Fruit fly (Drosophila melanogaster) whole organism, wandering third instar larva: ENCODE measurements around the gene CG13252.

ENCODE experiments used
- CG32264 ChIP-seq: fragments of 200-800 bp; sonication (Bioruptor generic); optimal IDR thresholded peaks from 2 replicates; lab custom pipeline; 2016; ENCODE audit warnings: missing biosample characterization, missing genetic modification characterization
- CG9705 ChIP-seq: fragments of 200-800 bp; sonication (Bioruptor generic); optimal IDR thresholded peaks from 2 replicates; lab custom pipeline; 2018; ENCODE audit warnings: missing biosample characterization, mild to moderate bottlenecking, missing genetic modification characterization
- CrebA ChIP-seq: fragments of 200-800 bp; sonication (Bioruptor generic); optimal IDR thresholded peaks from 2 replicates; lab custom pipeline; 2016; ENCODE audit warnings: missing biosample characterization, mild to moderate bottlenecking, missing genetic modification characterization, borderline replicate concordance
- Dfd ChIP-seq: fragments of >200 bp; optimal IDR thresholded peaks from 2 replicates; lab custom pipeline; 2017; ENCODE audit warnings: missing biosample characterization, missing genetic modification characterization
- Dif ChIP-seq: fragments of 200-275, 200-300 bp; sonication (Bioruptor generic); optimal IDR thresholded peaks from 2 replicates; lab custom pipeline; 2018; ENCODE audit warnings: missing biosample characterization, missing genetic modification characterization; ENCODE audit not compliant: partially characterized antibody
- GATAd ChIP-seq: sonication (Bioruptor generic); optimal IDR thresholded peaks from 2 replicates; lab custom pipeline; 2016; ENCODE audit warnings: missing biosample characterization, missing genetic modification characterization
- HLH106 ChIP-seq: fragments of 200-800 bp; optimal IDR thresholded peaks from 3 replicates; lab custom pipeline; 2019; ENCODE audit warnings: missing biosample characterization, mild to moderate bottlenecking, missing genetic modification characterization, moderate library complexity
- Hnf4 ChIP-seq: fragments of 200-800 bp; sonication (Bioruptor generic); optimal IDR thresholded peaks from 2 replicates; lab custom pipeline; 2016; ENCODE audit warnings: missing biosample characterization, mild to moderate bottlenecking, missing genetic modification characterization
- Hr78 ChIP-seq: fragments of >200 bp; optimal IDR thresholded peaks from 2 replicates; lab custom pipeline; 2017; ENCODE audit warnings: missing biosample characterization, missing genetic modification characterization
- Hr83 ChIP-seq: fragments of 200-300 bp; sonication (Bioruptor generic); optimal IDR thresholded peaks from 2 replicates; lab custom pipeline; 2016; ENCODE audit warnings: missing biosample characterization, mild to moderate bottlenecking, missing genetic modification characterization, moderate library complexity; ENCODE audit not compliant: poor library complexity, severe bottlenecking
- Jra ChIP-seq: sonication (Bioruptor generic); optimal IDR thresholded peaks from 2 replicates; lab custom pipeline; 2016; ENCODE audit warnings: missing biosample characterization, missing genetic modification characterization
- Mio ChIP-seq: sonication (Bioruptor generic); optimal IDR thresholded peaks from 2 replicates; lab custom pipeline; 2016; ENCODE audit warnings: missing biosample characterization, missing genetic modification characterization
- Myc ChIP-seq: fragments of >200 bp; optimal IDR thresholded peaks from 2 replicates; lab custom pipeline; 2017
- N ChIP-seq: fragments of >200 bp; optimal IDR thresholded peaks from 2 replicates; lab custom pipeline; 2018; ENCODE audit warnings: missing biosample characterization, missing external identifiers, missing genetic modification characterization
- OdsH ChIP-seq: fragments of 200-800 bp; sonication (Bioruptor generic); optimal IDR thresholded peaks from 2 replicates; lab custom pipeline; 2016; ENCODE audit warnings: missing biosample characterization, mild to moderate bottlenecking, missing genetic modification characterization
- Rel ChIP-seq, 2 experiments: fragments of 200-800 bp; sonication (Bioruptor generic) in 1 of 2; optimal IDR thresholded peaks; 2 replicates in 1 of 2; 3 replicates in 1 of 2; lab custom pipeline; 2016 to 2019; ENCODE audit warnings: mild to moderate bottlenecking in 2 of 2, missing biosample characterization in 2 of 2, missing genetic modification characterization in 2 of 2, moderate library complexity in 1 of 2
- Sp1 ChIP-seq: fragments of 200-800 bp; sonication (Bioruptor generic); optimal IDR thresholded peaks from 3 replicates; lab custom pipeline; 2019; ENCODE audit warnings: missing biosample characterization, mild to moderate bottlenecking, missing genetic modification characterization, moderate library complexity
- br ChIP-seq: fragments of 200-800 bp; sonication (Bioruptor generic); optimal IDR thresholded peaks from 2 replicates; lab custom pipeline; 2016; ENCODE audit warnings: missing biosample characterization, missing genetic modification characterization
- brk ChIP-seq: fragments of 200-800 bp; sonication (Bioruptor generic); optimal IDR thresholded peaks from 2 replicates; lab custom pipeline; 2016; ENCODE audit warnings: missing biosample characterization, mild to moderate bottlenecking, missing genetic modification characterization
- dl ChIP-seq, 2 experiments: fragments of 175-275, 200-275 bp in 1 of 2; fragments of 200-275 bp in 1 of 2; sonication (Bioruptor generic); optimal IDR thresholded peaks; lab custom pipeline; 2018; ENCODE audit warnings: mild to moderate bottlenecking in 2 of 2, missing biosample characterization in 2 of 2, missing genetic modification characterization in 2 of 2, moderate library complexity in 2 of 2; ENCODE audit not compliant: partially characterized antibody in 2 of 2, insufficient read depth in 1 of 2
- dmrt93B ChIP-seq: fragments of 200-800 bp; sonication (Bioruptor generic); optimal IDR thresholded peaks from 2 replicates; lab custom pipeline; 2018; ENCODE audit warnings: missing biosample characterization, mild to moderate bottlenecking, missing genetic modification characterization
- ey ChIP-seq: fragments of 200-800 bp; sonication (Bioruptor generic); optimal IDR thresholded peaks from 2 replicates; lab custom pipeline; 2016; ENCODE audit warnings: missing biosample characterization, missing genetic modification characterization
- foxo ChIP-seq, 2 experiments: fragments of 200-800 bp; sonication (Bioruptor generic); optimal IDR thresholded peaks; 2 replicates in 1 of 2; 3 replicates in 1 of 2; lab custom pipeline; 2016 to 2017; ENCODE audit warnings: missing biosample characterization in 2 of 2, missing genetic modification characterization in 2 of 2
- h ChIP-seq: fragments of 200-800 bp; sonication (Bioruptor generic); optimal IDR thresholded peaks from 3 replicates; lab custom pipeline; 2016; ENCODE audit warnings: missing biosample characterization, mild to moderate bottlenecking, missing genetic modification characterization
- jim ChIP-seq: fragments of 175-275, 200-325 bp; sonication (Bioruptor generic); optimal IDR thresholded peaks from 2 replicates; lab custom pipeline; 2016; ENCODE audit warnings: missing biosample characterization, mild to moderate bottlenecking, missing genetic modification characterization
- lola ChIP-seq: fragments of >200 bp; optimal IDR thresholded peaks from 2 replicates; lab custom pipeline; 2017; ENCODE audit warnings: missing biosample characterization, missing genetic modification characterization
- pan ChIP-seq: fragments of >200 bp; optimal IDR thresholded peaks from 2 replicates; lab custom pipeline; 2017
- psq ChIP-seq: fragments of 200-800 bp; sonication (Bioruptor generic); optimal IDR thresholded peaks from 3 replicates; lab custom pipeline; 2017; ENCODE audit warnings: missing biosample characterization, mild to moderate bottlenecking, missing genetic modification characterization, moderate library complexity
- rgr ChIP-seq: fragments of 200-800 bp; sonication (Bioruptor generic); optimal IDR thresholded peaks from 3 replicates; lab custom pipeline; 2016; ENCODE audit warnings: missing biosample characterization, mild to moderate bottlenecking, missing genetic modification characterization
- sage ChIP-seq: fragments of 200-800 bp; sonication (Bioruptor generic); optimal IDR thresholded peaks from 2 replicates; lab custom pipeline; 2016; ENCODE audit warnings: missing biosample characterization, mild to moderate bottlenecking, missing genetic modification characterization
- sv ChIP-seq: fragments of 200-800 bp; sonication (Bioruptor generic); optimal IDR thresholded peaks from 3 replicates; lab custom pipeline; 2016; ENCODE audit warnings: missing biosample characterization, missing genetic modification characterization
- woc ChIP-seq: sonication (Bioruptor generic); optimal IDR thresholded peaks from 2 replicates; lab custom pipeline; 2016; ENCODE audit warnings: missing biosample characterization, mild to moderate bottlenecking, missing genetic modification characterization

CG13252 gene

DNA sequence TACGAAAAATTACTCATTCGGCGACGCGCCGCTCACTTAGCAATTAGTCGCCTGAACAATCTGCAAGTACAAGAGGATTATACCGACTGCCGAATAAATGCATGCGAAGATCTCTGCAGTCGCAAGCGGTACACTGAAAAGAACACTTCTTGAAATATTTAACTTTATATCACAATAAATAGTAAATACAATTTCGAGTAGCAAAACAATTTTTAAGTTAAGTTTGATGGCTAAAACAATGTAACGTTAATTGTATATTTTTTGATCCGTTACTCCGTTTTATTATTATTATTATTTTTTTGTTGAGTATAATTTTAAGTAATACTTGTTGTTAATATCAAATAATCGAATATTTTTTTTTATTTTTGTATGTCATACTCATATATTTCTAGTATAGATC, 976 bp upstream of the CG13252 start:
- TF ChIP-seq dl (GFP tag; optimal IDR thresholded peaks at IDR 0.05; lab: Kevin White, UChicago; ENCODE audit: insufficient read depth in 1 of 2, partially characterized antibody in 2 of 2) (no peak), N (no peak), woc (GFP tag; lab: Kevin White, UChicago) (no peak), h (no peak), ey (GFP tag; lab: Kevin White, UChicago) (no peak), br (GFP tag; lab: Kevin White, UChicago) (no peak), CG32264 (no peak)
- TF ChIP-seq, all 38 proteins: peak for 0

dm6 chr3L:20732492-20732891, 2.1 kb downstream of the CG13252 start:
- TF ChIP-seq CG32264 (no peak), ey (GFP tag; lab: Kevin White, UChicago) (no peak), woc (GFP tag; lab: Kevin White, UChicago) (peak; percentile 24), Hnf4 (GFP tag; lab: Kevin White, UChicago) (no peak), br (GFP tag; lab: Kevin White, UChicago) (no peak)
- TF ChIP-seq, all 38 proteins: peak for 1

dm6 chr3L:20733530-20734257, 3.3 kb downstream of the CG13252 start:
- TF ChIP-seq HLH106 (tag; lab: Kevin White, UChicago) = peak; percentile 1
- TF ChIP-seq CrebA (GFP tag; lab: Kevin White, UChicago) = no peak
- TF ChIP-seq Dif (GFP tag; lab: Kevin White, UChicago) = peak; percentile 54
- no peak for TF ChIP-seq jim (GFP tag; lab: Kevin White, UChicago)
- TF ChIP-seq dl (GFP tag; optimal IDR thresholded peaks at IDR 0.05; lab: Kevin White, UChicago; ENCODE audit: insufficient read depth in 1 of 2, partially characterized antibody in 2 of 2) = peak in 1 of 2 experiments; percentile 74
- TF ChIP-seq Rel (GFP tag; optimal IDR thresholded peaks at IDR 0.05; lab: Kevin White, UChicago) = no peak
- peak; percentile 26 for TF ChIP-seq Rel (tag; optimal IDR thresholded peaks at IDR 0.05; lab: Kevin White, UChicago)
- TF ChIP-seq ey (GFP tag; lab: Kevin White, UChicago) = peak; percentile 2
- TF ChIP-seq Hr83 = peak; percentile 16

DNA sequence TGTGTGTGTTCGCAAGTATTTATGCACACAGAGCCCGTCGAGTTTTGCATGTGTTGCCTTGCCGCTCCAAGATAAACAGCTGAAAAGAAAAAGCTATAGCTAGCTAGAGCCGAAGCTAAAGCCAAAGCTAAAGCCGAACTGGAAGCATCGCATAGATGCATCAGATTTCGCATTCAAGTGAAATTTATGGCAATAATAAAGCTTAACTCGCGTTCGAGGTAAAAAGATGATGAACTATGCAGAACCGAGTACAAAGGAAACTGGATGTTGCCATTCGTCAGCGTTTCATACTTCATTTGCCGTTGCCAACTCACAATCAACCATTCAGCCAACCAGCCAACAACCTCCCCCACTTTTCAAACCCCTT, 3.9 kb downstream of the CG13252 start:
- TF ChIP-seq Hr83 (no peak), lola (GFP tag; lab: Kevin White, UChicago) (no peak), Hnf4 (GFP tag; lab: Kevin White, UChicago) (no peak), HLH106 (tag; lab: Kevin White, UChicago) (no peak)

DNA sequence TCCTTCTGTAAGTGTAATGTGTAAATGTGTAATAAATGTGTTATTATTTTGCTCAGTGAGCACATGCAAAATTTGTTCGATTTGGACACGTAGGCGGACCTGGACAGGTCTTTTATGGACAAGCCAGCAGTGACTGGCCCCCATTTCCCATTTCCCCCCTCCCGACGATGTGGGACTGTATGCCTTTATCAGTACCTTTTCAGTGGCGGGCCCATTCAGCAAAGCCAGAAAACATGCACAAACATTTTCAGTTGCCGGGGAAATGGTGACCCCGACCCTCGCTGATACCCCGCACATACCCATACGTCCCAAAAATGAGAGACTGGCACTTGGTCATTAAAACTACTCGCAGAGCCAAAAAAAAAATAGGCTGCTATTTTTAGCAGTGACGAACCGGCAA, 5.9 kb downstream of the CG13252 start:
- TF ChIP-seq psq (GFP tag; lab: Kevin White, UChicago) (no peak), Hr78 (GFP tag; lab: Kevin White, UChicago) (no peak), foxo (GFP tag; optimal IDR thresholded peaks at IDR 0.05; lab: Kevin White, UChicago) (no peak), Dfd (no peak), rgr (peak; percentile 11), dmrt93B (GFP tag; lab: Kevin White, UChicago) (no peak), sage (GFP tag; lab: Kevin White, UChicago) (no peak), dl (GFP tag; optimal IDR thresholded peaks at IDR 0.05; lab: Kevin White, UChicago; ENCODE audit: insufficient read depth in 1 of 2, partially characterized antibody in 2 of 2) (no peak), h (no peak)

DNA sequence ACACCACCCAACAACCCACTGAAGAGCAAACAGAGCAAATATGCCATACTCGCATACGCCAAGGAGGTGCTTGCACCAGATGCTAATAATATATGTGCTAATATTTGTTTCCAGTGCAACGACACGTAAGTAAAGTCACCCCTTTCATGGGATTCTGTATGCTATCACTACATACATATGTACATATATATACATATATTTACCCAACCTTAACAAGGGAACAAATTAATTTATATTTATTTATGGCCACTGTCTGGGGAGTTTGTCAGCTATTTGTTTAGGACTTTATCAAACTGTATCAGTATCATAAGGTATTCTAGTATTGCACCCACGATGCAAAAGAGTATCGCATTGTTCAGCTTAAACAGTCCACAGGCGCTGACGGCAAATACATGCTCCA, 7.0 kb downstream of the CG13252 start:
- TF ChIP-seq jim (GFP tag; lab: Kevin White, UChicago) (no peak), rgr (peak; percentile 7), pan (lab: Kevin White, UChicago) (no peak), foxo (GFP tag; optimal IDR thresholded peaks at IDR 0.05; lab: Kevin White, UChicago) (peak in 1 of 2 experiments; percentile 1), sv (GFP tag; lab: Kevin White, UChicago) (no peak), Hr83 (no peak), Rel (GFP tag; optimal IDR thresholded peaks at IDR 0.05; lab: Kevin White, UChicago) (no peak), Rel (tag; optimal IDR thresholded peaks at IDR 0.05; lab: Kevin White, UChicago) (no peak), h (peak; percentile 44), brk (GFP tag; lab: Kevin White, UChicago) (no peak), OdsH (GFP tag; lab: Kevin White, UChicago) (peak; percentile 10), Jra (GFP tag; lab: Kevin White, UChicago) (no peak), CrebA (GFP tag; lab: Kevin White, UChicago) (no peak), GATAd (GFP tag; lab: Kevin White, UChicago) (no peak), CG9705 (no peak), ey (GFP tag; lab: Kevin White, UChicago) (no peak), Sp1 (GFP tag; lab: Kevin White, UChicago) (peak; percentile 2), Mio (GFP tag; lab: Kevin White, UChicago) (no peak), Myc (lab: Kevin White, UChicago) (no peak)
- TF ChIP-seq, all 38 proteins: peak for 5
